Worm (Caenorhabditis elegans) whole organism, L3 larva: ENCODE results near the gene ife-4.

Experiments used
- ceh-16 ChIP-seq: sonication (generic microtip); optimal IDR thresholded peaks from 2 replicates; lab custom pipeline; 2017; ENCODE audit warnings: missing biosample characterization, missing genetic modification characterization
- ceh-28 ChIP-seq: fragments of 150-350 bp; optimal IDR thresholded peaks from 2 replicates; lab custom pipeline; 2014; ENCODE audit warnings: missing biosample characterization, missing genetic modification reagents, missing genetic modification characterization
- ceh-9 ChIP-seq: sonication (generic microtip); optimal IDR thresholded peaks from 2 replicates; lab custom pipeline; 2018; ENCODE audit warnings: missing biosample characterization, missing genetic modification characterization
- egl-27 ChIP-seq: sonication (generic microtip); optimal IDR thresholded peaks from 4 replicates; lab custom pipeline; 2017; ENCODE audit warnings: missing biosample characterization, missing genetic modification reagents, missing genetic modification characterization
- egl-5 ChIP-seq: fragments of 150-350 bp; optimal IDR thresholded peaks from 2 replicates; lab custom pipeline; 2017; ENCODE audit warnings: missing biosample characterization, missing genetic modification reagents, missing genetic modification characterization, inconsistent platforms
- elt-2 ChIP-seq: sonication (generic microtip); optimal IDR thresholded peaks from 2 replicates; lab custom pipeline; 2016; ENCODE audit warnings: missing genetic modification reagents, mild to moderate bottlenecking, missing genetic modification characterization, missing compliant biosample characterization
- elt-3 ChIP-seq, 3 experiments: fragments of 150-350 bp in 1 of 3; sonication (generic microtip) in 2 of 3; optimal IDR thresholded peaks; 2 replicates in 2 of 3; 4 replicates in 1 of 3; lab custom pipeline; 2014 to 2017; ENCODE audit warnings: missing biosample characterization in 3 of 3, missing genetic modification characterization in 3 of 3
- eor-1 ChIP-seq, 2 experiments: fragments of 150-350 bp; optimal IDR thresholded peaks; 2 replicates each; lab custom pipeline; 2014 to 2018; ENCODE audit warnings: missing biosample characterization in 2 of 2, missing genetic modification characterization in 2 of 2
- fkh-10 ChIP-seq: sonication (generic microtip); optimal IDR thresholded peaks from 2 replicates; lab custom pipeline; 2017; ENCODE audit warnings: missing biosample characterization, missing genetic modification reagents, missing genetic modification characterization
- fkh-2 ChIP-seq: fragments of 150-350 bp; optimal IDR thresholded peaks from 2 replicates; lab custom pipeline; 2014; ENCODE audit warnings: missing biosample characterization, missing genetic modification reagents, missing genetic modification characterization
- fos-1 ChIP-seq: fragments of 150-350 bp; optimal IDR thresholded peaks from 2 replicates; lab custom pipeline; 2014; ENCODE audit warnings: missing biosample characterization, missing genetic modification characterization
- hmg-11 ChIP-seq: sonication (generic microtip); optimal IDR thresholded peaks from 2 replicates; lab custom pipeline; 2016; ENCODE audit warnings: missing genetic modification characterization, missing compliant biosample characterization
- jun-1 ChIP-seq: fragments of 150-350 bp; optimal IDR thresholded peaks from 2 replicates; lab custom pipeline; 2014; ENCODE audit warnings: missing biosample characterization, missing genetic modification reagents, missing genetic modification characterization
- lin-15B ChIP-seq: fragments of 150-350 bp; optimal IDR thresholded peaks from 2 replicates; lab custom pipeline; 2014; ENCODE audit warnings: missing biosample characterization, missing genetic modification characterization
- lin-39 ChIP-seq: fragments of 150-350 bp; optimal IDR thresholded peaks from 2 replicates; lab custom pipeline; 2018; ENCODE audit warnings: missing biosample characterization, missing genetic modification reagents, missing genetic modification characterization
- lsy-12 ChIP-seq: sonication (generic microtip); optimal IDR thresholded peaks from 2 replicates; lab custom pipeline; 2016; ENCODE audit warnings: mild to moderate bottlenecking, missing genetic modification characterization, missing compliant biosample characterization
- mdl-1 ChIP-seq: fragments of 150-350 bp; optimal IDR thresholded peaks from 2 replicates; lab custom pipeline; 2014; ENCODE audit warnings: missing biosample characterization, missing genetic modification characterization
- mml-1 ChIP-seq: fragments of 150-350 bp; sonication (generic microtip); optimal IDR thresholded peaks from 3 replicates; lab custom pipeline; 2014; ENCODE audit warnings: missing biosample characterization, missing genetic modification characterization
- nfya-1 ChIP-seq: sonication (generic microtip); optimal IDR thresholded peaks from 2 replicates; lab custom pipeline; 2017; ENCODE audit warnings: missing genetic modification characterization, mild to moderate bottlenecking, missing compliant biosample characterization, antibody characterized with exemption, moderate library complexity; ENCODE audit not compliant: insufficient read depth
- nhr-12 ChIP-seq: fragments of 150-350 bp; optimal IDR thresholded peaks from 2 replicates; lab custom pipeline; 2014; ENCODE audit warnings: missing biosample characterization, missing genetic modification characterization
- nhr-23 ChIP-seq: fragments of 150-350 bp; optimal IDR thresholded peaks from 2 replicates; lab custom pipeline; 2014; ENCODE audit warnings: missing biosample characterization, missing genetic modification reagents, missing genetic modification characterization
- nhr-25 ChIP-seq: sonication (generic microtip); optimal IDR thresholded peaks from 2 replicates; lab custom pipeline; 2017; ENCODE audit warnings: missing biosample characterization, missing genetic modification characterization
- nhr-43 ChIP-seq: sonication (generic microtip); optimal IDR thresholded peaks from 2 replicates; lab custom pipeline; 2016; ENCODE audit warnings: mild to moderate bottlenecking, missing genetic modification characterization, missing compliant biosample characterization; ENCODE audit not compliant: poor library complexity, severe bottlenecking
- nhr-76 ChIP-seq: fragments of 150-350 bp; sonication (generic microtip); optimal IDR thresholded peaks from 5 replicates; lab custom pipeline; 2014; ENCODE audit warnings: missing biosample characterization, missing genetic modification characterization
- nhr-77 ChIP-seq: fragments of 150-350 bp; optimal IDR thresholded peaks from 2 replicates; lab custom pipeline; 2014; ENCODE audit warnings: missing biosample characterization, missing genetic modification characterization
- pha-4 ChIP-seq: fragments of 150-350 bp; optimal IDR thresholded peaks from 2 replicates; lab custom pipeline; 2014; ENCODE audit warnings: missing biosample characterization, missing genetic modification reagents, missing genetic modification characterization
- pqm-1 ChIP-seq: fragments of 150-350 bp; optimal IDR thresholded peaks from 2 replicates; lab custom pipeline; 2017; ENCODE audit warnings: missing biosample characterization, missing genetic modification characterization, inconsistent platforms
- skn-1 ChIP-seq: fragments of 150-350 bp; optimal IDR thresholded peaks from 2 replicates; lab custom pipeline; 2014; ENCODE audit warnings: missing biosample characterization, missing genetic modification characterization
- snpc-4 ChIP-seq: fragments of 150-350 bp; optimal IDR thresholded peaks from 2 replicates; lab custom pipeline; 2014; ENCODE audit warnings: missing biosample characterization, missing genetic modification characterization
- zag-1 ChIP-seq: fragments of 150-350 bp; optimal IDR thresholded peaks from 2 replicates; lab custom pipeline; 2014; ENCODE audit warnings: missing biosample characterization, missing genetic modification characterization
- ztf-11 ChIP-seq: fragments of 150-350 bp; optimal IDR thresholded peaks from 2 replicates; lab custom pipeline; 2014; ENCODE audit warnings: missing biosample characterization, missing genetic modification characterization
- ztf-4 ChIP-seq: fragments of 150-350 bp; optimal IDR thresholded peaks from 2 replicates; lab custom pipeline; 2014; ENCODE audit warnings: missing biosample characterization, missing genetic modification characterization

The ife-4 gene

DNA sequence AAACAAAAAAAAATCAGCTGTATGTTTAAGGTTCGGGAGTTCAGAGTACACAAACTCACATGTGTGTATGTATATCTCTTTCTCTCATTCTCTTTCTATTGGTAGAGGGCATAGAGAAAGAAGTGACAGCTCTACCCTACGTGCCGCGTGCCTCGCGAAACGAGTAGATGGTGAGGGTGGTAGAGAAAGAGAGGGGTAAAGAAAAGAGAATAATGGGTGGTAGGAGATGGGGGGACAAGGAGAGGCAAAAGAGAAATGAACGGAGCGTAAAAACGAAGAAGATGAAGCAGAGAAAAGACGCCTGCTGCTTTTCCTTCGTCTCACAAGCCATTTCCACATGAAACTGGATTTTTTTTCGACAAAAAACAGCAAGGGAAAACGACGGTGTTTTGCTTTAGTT, 10.9 kb upstream of the ife-4 start (continued):
- TF ChIP-seq ceh-16 (no peak), jun-1 (tag; lab: Kevin White, UChicago) (peak; percentile 92), egl-27 (tag; lab: Kevin White, UChicago) (peak; percentile 89), mml-1 (tag; lab: Kevin White, UChicago) (no peak), zag-1 (tag; lab: Kevin White, UChicago) (peak; percentile 21)

DNA sequence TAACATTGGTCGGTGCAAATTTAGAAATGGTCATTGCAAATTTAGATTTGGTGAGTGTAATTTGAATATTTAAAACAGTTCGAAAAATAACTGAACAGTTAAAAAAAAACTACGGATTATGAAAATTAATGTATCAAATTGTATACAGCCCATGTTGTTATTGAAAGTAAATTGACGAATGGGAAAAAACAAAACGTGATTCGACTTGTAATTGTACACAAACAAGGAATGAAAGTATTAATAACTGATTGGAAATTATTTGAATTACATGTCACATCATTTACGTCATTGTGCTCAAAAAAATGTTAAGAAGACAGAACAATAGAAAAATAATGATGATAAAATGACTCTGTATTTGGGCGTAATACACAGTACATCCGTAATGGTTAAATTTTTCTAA, 9.7 kb upstream of the ife-4 start:
- TF ChIP-seq pqm-1 (tag; lab: Kevin White, UChicago), result peak; percentile 12
- TF ChIP-seq elt-2 (tag; lab: Kevin White, UChicago), result peak; percentile 18
- no peak for TF ChIP-seq mml-1 (tag; lab: Kevin White, UChicago)
- peak; percentile 56 for TF ChIP-seq pha-4

DNA sequence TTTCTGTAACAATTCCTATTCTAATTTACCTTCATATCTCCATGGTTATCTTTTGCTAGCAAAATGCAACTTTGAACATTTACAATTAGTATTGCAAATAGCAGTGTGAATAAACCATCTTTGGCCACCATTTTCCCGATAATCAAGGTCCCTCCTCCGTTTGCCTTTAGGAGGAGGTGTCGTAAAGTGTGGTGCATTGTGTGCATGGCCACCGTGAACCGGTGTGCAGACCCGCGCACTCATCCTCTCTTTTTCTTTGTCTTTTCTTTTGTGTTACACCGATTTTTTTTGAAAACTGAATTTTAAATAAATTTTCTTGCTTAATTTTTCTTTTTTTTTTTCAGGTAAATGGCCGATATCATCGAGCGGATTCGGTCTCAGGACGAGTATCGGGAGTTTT, 7.2 kb upstream of the ife-4 start, which contains the start of the genes pigx-1 and rme-6:
Gene pigx-1 (minus strand): TSS at position 206 of the 400 bp plus-strand sequence.
Gene rme-6 (plus strand): TSS at position 345 of the 400 bp plus-strand sequence.
- TF ChIP-seq pha-4 (peak; percentile 31), fkh-10 (no peak), jun-1 (tag; lab: Kevin White, UChicago) (no peak), lin-15B (tag; lab: Kevin White, UChicago) (no peak), nfya-1 (tag; lab: Kevin White, UChicago) (peak; percentile 29), nhr-25 (tag; lab: Kevin White, UChicago) (no peak), nhr-12 (tag; lab: Kevin White, UChicago) (no peak), nhr-76 (tag; lab: Kevin White, UChicago) (no peak), hmg-11 (tag; lab: Kevin White, UChicago) (peak; percentile 88)
- TF ChIP-seq, all 47 proteins: peak for 3

DNA sequence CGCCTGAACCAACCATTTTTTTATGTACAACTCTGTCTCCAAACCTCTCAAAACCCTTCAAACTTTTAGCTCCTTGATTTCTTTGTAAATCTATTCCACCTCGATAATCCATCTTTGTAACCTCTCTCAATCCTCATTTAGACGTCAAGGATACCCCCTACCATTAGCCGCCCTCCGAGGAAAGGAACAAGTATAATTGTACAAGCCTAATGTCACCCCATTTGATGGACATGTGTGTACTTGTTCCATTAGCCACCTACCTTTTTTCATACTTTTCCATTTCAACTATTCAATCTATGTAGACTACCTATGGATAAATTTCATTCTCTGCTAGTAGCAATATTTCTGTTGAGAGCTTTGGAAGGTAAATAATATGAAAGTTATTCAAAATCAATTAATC, 3.7 kb downstream of the ife-4 start, which contains the start of gene C05D9.4:
Gene C05D9.4 (plus strand): TSS at position 301 of the 400 bp plus-strand sequence.
- TF ChIP-seq ceh-28 (no peak), lsy-12 (tag; lab: Kevin White, UChicago) (no peak), ztf-11 (tag; lab: Kevin White, UChicago) (no peak), nhr-25 (tag; lab: Kevin White, UChicago) (no peak), snpc-4 (tag; lab: Kevin White, UChicago) (no peak), zag-1 (tag; lab: Kevin White, UChicago) (no peak), skn-1 (tag; lab: Kevin White, UChicago) (no peak), elt-3 (tag; optimal IDR thresholded peaks at IDR 0.05; lab: Kevin White, UChicago) (no peak), nhr-23 (tag; lab: Kevin White, UChicago) (no peak), nhr-43 (no peak), fkh-2 (tag; lab: Kevin White, UChicago) (no peak), ceh-9 (tag; lab: Kevin White, UChicago) (no peak), hmg-11 (tag; lab: Kevin White, UChicago) (no peak), mdl-1 (no peak), nhr-76 (tag; lab: Kevin White, UChicago) (no peak), nfya-1 (tag; lab: Kevin White, UChicago) (no peak)
- TF ChIP-seq, all 47 proteins: peak for 0

DNA sequence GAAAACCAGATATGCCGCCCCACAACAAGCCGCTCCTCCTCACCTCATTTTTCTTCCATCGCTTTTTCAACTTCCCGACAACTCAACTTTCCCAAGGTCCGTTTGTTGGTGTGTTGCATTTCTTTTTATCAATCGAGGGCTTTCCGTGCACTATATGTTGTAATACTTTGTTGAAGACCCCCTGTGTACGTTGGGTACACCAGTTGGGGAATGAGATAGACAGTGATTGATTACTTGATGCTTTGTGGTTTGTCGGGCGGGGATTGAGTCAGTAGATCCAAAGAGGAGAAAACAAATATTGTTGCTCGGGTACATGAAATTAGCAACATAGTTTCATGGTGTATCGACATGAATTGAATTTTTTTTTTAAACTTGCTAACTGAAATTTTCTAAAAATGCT, 4.9 kb downstream of the ife-4 start:
- TF ChIP-seq lin-39 (tag; lab: Kevin White, UChicago) (peak; percentile 84), lsy-12 (tag; lab: Kevin White, UChicago) (no peak)

DNA sequence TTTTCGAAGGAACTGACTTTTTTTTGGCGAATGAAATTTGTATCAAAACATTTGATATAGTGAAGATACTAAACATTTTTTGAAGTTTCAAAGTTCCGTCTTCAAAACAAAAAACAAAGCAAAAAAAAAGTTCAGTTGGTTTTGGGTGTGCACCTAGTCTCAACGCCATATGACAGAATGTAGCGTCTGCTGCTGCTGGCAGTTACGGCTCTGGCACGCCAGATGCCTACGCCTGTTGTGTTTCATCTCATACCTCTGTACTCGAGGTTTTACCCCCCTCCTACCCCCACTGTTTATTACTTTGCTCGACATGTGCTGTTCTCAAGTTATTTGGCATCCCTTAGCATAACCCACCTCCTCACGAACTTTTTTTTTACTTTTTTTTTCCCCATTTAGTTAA, 6.7 kb downstream of the ife-4 start:
- TF ChIP-seq nhr-23 (tag; lab: Kevin White, UChicago) (no peak), skn-1 (tag; lab: Kevin White, UChicago) (no peak), ztf-11 (tag; lab: Kevin White, UChicago) (no peak), lin-39 (tag; lab: Kevin White, UChicago) (peak; percentile 41)

DNA sequence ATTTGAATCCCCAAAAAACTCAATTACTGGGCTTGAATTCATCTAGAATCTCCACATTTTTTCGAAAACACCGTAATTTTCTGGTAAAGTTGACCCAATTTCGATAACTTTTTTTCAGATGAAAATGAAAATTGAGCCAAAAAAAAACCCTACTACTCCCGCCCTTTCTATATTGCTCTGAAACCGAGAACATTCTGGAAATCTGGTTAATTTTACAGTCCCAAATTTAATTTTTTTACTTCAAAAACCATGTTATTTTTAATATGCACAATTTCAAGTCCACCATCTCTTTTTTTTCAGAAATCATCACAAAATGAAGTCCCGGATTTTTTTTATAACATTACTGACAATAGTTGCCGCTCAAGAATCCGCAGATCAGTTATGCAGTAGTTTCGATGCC, 7.6 kb downstream of the ife-4 start, which contains the start of gene C05D9.3:
Gene C05D9.3 (plus strand): TSS at position 301 of the 400 bp plus-strand sequence.
- TF ChIP-seq elt-2 (tag; lab: Kevin White, UChicago), result no peak
- no peak for TF ChIP-seq pqm-1 (tag; lab: Kevin White, UChicago)
- no peak for TF ChIP-seq ztf-4 (tag; lab: Kevin White, UChicago)
- no peak for TF ChIP-seq egl-5 (tag; lab: Kevin White, UChicago)
- no peak for TF ChIP-seq nhr-77 (tag; lab: Kevin White, UChicago)
- no peak for TF ChIP-seq ceh-9 (tag; lab: Kevin White, UChicago)
- TF ChIP-seq eor-1 (tag; optimal IDR thresholded peaks at IDR 0.05; lab: Kevin White, UChicago), result no peak
- TF ChIP-seq nfya-1 (tag; lab: Kevin White, UChicago), result no peak
- TF ChIP-seq fos-1 (tag; lab: Kevin White, UChicago), result no peak
